Worm (Caenorhabditis elegans): ENCODE measurements around the gene F22F1.3.

F22F1.3 gene

DNA sequence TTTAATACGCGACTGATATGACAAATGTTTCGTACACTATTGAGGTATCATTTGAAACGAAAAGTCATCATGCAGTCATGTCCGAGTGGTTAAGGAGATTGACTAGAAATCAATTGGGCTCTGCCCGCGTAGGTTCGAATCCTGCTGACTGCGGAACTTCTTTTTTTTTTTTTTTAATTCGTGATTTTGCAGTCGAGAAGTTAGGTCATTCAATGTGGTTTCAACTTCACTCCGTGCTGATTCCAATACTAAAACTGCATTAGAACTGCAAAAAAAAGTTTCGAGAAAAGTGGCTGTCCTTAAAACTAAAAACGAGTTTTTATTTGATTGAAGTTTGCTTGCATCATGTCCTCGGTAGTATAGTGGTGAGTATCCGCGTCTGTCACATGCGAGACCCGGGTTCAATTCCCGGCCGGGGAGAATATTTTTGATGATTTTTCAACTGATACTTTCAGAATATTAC lies 8.5 kb downstream of the F22F1.3 start:
- TF ChIP-seq ceh-28 (tag; optimal IDR thresholded peaks at IDR 0.05) (peak; percentile 1), nhr-43 (tag; optimal IDR thresholded peaks at IDR 0.05; ENCODE audit: poor library complexity, severe bottlenecking) (peak; percentile 11), pha-4 (tag; optimal IDR thresholded peaks at IDR 0.05) (peak; percentile 5), hmg-11 (tag; optimal IDR thresholded peaks at IDR 0.05) (peak; percentile 35), pqm-1 (tag; optimal IDR thresholded peaks at IDR 0.05) (peak; percentile 36), elt-2 (tag; optimal IDR thresholded peaks at IDR 0.05) (peak; percentile 32), nfya-1 (tag; optimal IDR thresholded peaks at IDR 0.05; ENCODE audit: insufficient read depth) (peak; percentile 7)

DNA sequence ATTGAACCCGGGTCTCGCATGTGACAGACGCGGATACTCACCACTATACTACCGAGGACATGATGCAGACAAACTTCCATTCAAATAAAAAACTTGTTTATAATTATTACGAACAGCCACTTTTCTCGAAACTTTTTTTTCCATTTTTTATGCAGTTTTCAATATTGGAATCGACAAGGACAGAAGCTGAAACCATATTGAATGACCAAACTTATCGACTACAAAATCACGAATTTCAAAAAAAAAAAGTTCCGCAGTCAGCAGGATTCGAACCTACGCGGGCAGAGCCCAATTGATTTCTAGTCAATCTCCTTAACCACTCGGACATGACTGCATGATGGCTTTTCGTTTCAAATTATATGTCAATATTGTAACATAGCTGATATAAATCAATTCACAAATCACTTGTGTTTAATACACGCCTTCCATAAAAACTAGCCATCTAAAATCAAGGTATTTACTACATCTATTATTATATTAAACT lies 10.3 kb downstream of the F22F1.3 start:
- peak; percentile 2 for TF ChIP-seq elt-2 (tag; optimal IDR thresholded peaks at IDR 0.05)

DNA sequence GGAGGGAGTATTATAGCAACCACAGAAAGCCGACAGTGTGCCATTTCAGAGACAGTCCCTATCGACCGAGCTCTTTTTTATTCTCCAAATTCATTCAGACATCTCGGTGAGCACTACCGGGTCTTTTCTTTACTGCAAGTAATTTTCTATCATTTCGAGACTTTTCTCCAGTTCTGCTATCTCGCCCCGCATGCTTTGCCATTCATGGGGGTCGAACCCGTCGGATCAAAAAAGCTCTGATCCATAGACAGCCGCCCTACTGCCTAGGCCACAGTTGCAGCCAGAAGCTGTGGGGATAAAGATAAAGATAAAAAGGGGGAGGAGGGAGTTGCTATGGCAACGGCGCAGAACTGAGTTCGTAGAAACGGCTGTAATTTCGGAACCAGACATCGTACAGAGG lies 11.5 kb downstream of the F22F1.3 start:
- TF ChIP-seq lin-15B (tag; optimal IDR thresholded peaks at IDR 0.05) (no peak), fkh-10 (GFP tag; optimal IDR thresholded peaks at IDR 0.05) (no peak), nhr-28 (tag; optimal IDR thresholded peaks at IDR 0.05) (no peak), ztf-4 (tag; optimal IDR thresholded peaks at IDR 0.05) (no peak), nhr-12 (tag; optimal IDR thresholded peaks at IDR 0.05) (no peak), elt-1 (tag; optimal IDR thresholded peaks at IDR 0.05) (no peak), mml-1 (tag; optimal IDR thresholded peaks at IDR 0.05) (no peak), lin-39 (tag; optimal IDR thresholded peaks at IDR 0.05) (no peak), nhr-77 (tag; optimal IDR thresholded peaks at IDR 0.05) (no peak), nhr-237 (tag; optimal IDR thresholded peaks at IDR 0.05) (no peak), nhr-23 (tag; optimal IDR thresholded peaks at IDR 0.05) (no peak), fos-1 (tag; optimal IDR thresholded peaks at IDR 0.05) (no peak), nfya-1 (tag; optimal IDR thresholded peaks at IDR 0.05; ENCODE audit: insufficient read depth) (no peak), zag-1 (tag; optimal IDR thresholded peaks at IDR 0.05) (no peak), nhr-25 (tag; optimal IDR thresholded peaks at IDR 0.05) (no peak)

DNA sequence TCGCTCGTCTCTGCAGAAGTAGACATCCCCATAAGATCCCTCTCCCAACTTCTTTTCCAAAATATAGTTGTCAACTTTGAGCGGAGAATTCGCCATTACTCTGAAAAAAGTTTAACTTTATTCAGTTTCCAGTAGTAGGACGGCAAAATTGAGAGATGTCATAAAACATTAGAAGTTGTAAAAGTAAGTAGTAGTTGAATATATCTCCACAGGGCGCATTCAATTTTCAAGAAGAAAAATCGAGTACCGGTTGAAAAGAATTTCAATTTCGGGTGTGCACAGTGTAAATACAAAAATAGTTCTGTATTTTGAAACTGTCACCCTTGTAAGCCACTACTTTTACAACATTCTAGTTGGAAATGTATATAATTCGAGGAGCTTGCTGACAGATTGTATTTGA lies 12.3 kb downstream of the F22F1.3 start, which contains the start of gene F22F1.2:
Gene F22F1.2 (minus strand): TSS at position 101 of the 400 bp plus-strand sequence.
- TF ChIP-seq elt-1 (tag; optimal IDR thresholded peaks at IDR 0.05), result no peak
- no peak for TF ChIP-seq elt-2 (tag; optimal IDR thresholded peaks at IDR 0.05)
- TF ChIP-seq nhr-25 (tag; optimal IDR thresholded peaks at IDR 0.05), result no peak
- TF ChIP-seq lin-15B (tag; optimal IDR thresholded peaks at IDR 0.05), result no peak
- TF ChIP-seq lin-39 (tag; optimal IDR thresholded peaks at IDR 0.05), result no peak
- no peak for TF ChIP-seq nhr-23 (tag; optimal IDR thresholded peaks at IDR 0.05)
- no peak for TF ChIP-seq eor-1 (tag; optimal IDR thresholded peaks at IDR 0.05)
- no peak for TF ChIP-seq mml-1 (tag; optimal IDR thresholded peaks at IDR 0.05)
- no peak for TF ChIP-seq nhr-237 (tag; optimal IDR thresholded peaks at IDR 0.05)
- TF ChIP-seq R02D3.7 (tag; optimal IDR thresholded peaks at IDR 0.05), result no peak
- TF ChIP-seq jun-1 (tag; optimal IDR thresholded peaks at IDR 0.05), result no peak
- TF ChIP-seq hmg-11 (tag; optimal IDR thresholded peaks at IDR 0.05), result no peak
- no peak for TF ChIP-seq tbx-2 (tag; optimal IDR thresholded peaks at IDR 0.05)
- no peak for TF ChIP-seq ama-1 (optimal IDR thresholded peaks at IDR 0.05)
- no peak for TF ChIP-seq unc-39 (tag; optimal IDR thresholded peaks at IDR 0.05)

DNA sequence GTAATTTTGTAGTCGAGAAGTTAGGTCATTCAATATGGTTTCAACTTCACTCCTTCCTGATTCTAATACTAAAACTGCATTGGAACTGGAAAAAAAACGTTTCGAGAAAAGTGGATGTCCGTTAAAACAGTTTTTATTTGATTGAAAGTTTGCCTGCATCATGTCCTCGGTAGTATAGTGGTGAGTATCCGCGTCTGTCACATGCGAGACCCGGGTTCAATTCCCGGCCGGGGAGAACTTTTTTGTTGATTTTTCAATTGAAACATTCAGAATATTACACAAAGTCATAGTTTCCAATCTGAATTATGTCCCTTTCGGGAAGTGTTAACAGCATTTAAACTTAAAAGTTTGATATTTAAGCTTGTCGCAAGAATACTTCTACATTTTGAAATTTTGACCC lies 13.9 kb downstream of the F22F1.3 start:
- TF ChIP-seq elt-2 (tag; optimal IDR thresholded peaks at IDR 0.05), result peak; percentile 4
- no peak for TF ChIP-seq tbx-2 (tag; optimal IDR thresholded peaks at IDR 0.05)

DNA sequence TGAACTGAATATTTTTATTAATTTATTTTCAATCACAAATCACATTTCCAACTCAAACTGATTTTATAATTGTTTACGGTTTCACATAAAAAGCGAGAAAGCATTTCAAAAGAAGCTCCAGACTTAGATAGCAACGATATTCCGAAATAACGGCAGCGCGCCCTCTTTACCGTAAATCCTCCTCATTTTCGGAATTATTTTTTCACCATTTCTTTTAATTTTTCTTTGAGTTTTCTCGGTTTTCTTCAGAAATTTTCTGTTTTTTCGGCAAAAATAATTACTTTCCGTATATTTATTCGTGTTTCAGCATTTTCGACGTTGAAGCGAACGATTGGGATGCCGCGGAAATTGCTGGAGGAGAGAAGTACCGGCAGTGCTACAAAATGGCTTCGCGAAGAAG lies 15.5 kb downstream of the F22F1.3 start, which contains the start of gene C02B8.1:
Gene C02B8.1 (plus strand): TSS at position 301 of the 400 bp plus-strand sequence.
- TF ChIP-seq egl-27 (tag; optimal IDR thresholded peaks at IDR 0.05) (no peak), nfya-1 (tag; optimal IDR thresholded peaks at IDR 0.05; ENCODE audit: insufficient read depth) (no peak), nhr-76 (tag; optimal IDR thresholded peaks at IDR 0.05) (no peak), egl-5 (tag; optimal IDR thresholded peaks at IDR 0.05) (no peak)

DNA sequence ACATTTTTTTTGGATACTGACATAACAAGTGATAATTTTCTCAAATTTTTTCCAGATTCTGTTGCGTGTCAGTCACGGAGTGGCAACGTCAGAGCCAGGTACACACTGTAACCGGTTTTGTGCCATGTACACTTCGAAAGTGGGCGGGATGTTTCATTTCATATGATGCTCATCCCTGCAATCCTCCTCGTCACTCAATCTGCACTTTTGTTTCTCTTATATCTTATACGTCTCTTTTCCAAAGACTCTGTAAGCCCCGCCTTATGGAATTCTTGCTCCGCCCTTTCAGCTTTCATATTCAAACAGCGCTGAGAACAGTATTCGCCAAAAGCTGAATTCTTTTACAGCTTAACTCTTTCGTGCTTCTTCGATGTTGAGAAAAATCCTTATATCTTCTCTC lies 23.7 kb downstream of the F22F1.3 start, which contains the start of gene C02B8.3:
Gene C02B8.3 (plus strand): TSS at position 301 of the 400 bp plus-strand sequence.
- no peak for TF ChIP-seq aly-2 (tag; optimal IDR thresholded peaks at IDR 0.05)
